Worm (Caenorhabditis elegans): ENCODE data around the gene clec-175.

- no peak for TF ChIP-seq nhr-76 (tag; optimal IDR thresholded peaks at IDR 0.05)
- no peak for TF ChIP-seq nhr-67 (tag; optimal IDR thresholded peaks at IDR 0.05)
- TF ChIP-seq pha-4 (tag; optimal IDR thresholded peaks at IDR 0.05): no peak
- TF ChIP-seq zag-1 (tag; optimal IDR thresholded peaks at IDR 0.05): no peak
These were observed 11.6 kb upstream of the clec-175 start for ce11 chrIV:4410526-4410925.
